Fruit fly (Drosophila melanogaster): ENCODE measurements around the gene CG13471.
A peak's percentile ranks its signal among the peaks of the same experiment; 100 is the strongest.

dm6 chr3L:14781082-14781862, 48.0 kb upstream of the CG13471 start:
- TF ChIP-seq CG12605 (GFP tag; IDR thresholded peaks at IDR 0.05) (peak; percentile 81), Ets98B (GFP tag; IDR thresholded peaks at IDR 0.05) (peak; percentile 54; the same call in 1 of the 2 replicates), EcR (GFP tag; optimal IDR thresholded peaks at IDR 0.05) (peak; percentile 97), CG10348 (GFP tag; IDR thresholded peaks at IDR 0.05) (no peak)

All from whole organism, pupa.